Fruit fly (Drosophila melanogaster) Kc167 (cell line): Measurements from ENCODE around the gene sgg.

ENCODE experiments used
- Myc ChIP-seq: fragments of >200 bp; optimal IDR thresholded peaks from 2 replicates; lab custom pipeline; 2017; ENCODE audit warnings: missing external identifiers
- h ChIP-seq: fragments of >200 bp; optimal IDR thresholded peaks from 3 replicates; lab custom pipeline; 2018; ENCODE audit warnings: missing external identifiers
- insv ChIP-seq: fragments of >200 bp; optimal IDR thresholded peaks from 3 replicates; lab custom pipeline; 2018; ENCODE audit warnings: missing external identifiers
- psq ChIP-seq: fragments of >200 bp; optimal IDR thresholded peaks from 2 replicates; lab custom pipeline; 2017; ENCODE audit warnings: missing external identifiers
- ttk ChIP-seq: sonication (Bioruptor generic); optimal IDR thresholded peaks from 2 replicates; lab custom pipeline; 2017; ENCODE audit warnings: missing external identifiers

DNA sequence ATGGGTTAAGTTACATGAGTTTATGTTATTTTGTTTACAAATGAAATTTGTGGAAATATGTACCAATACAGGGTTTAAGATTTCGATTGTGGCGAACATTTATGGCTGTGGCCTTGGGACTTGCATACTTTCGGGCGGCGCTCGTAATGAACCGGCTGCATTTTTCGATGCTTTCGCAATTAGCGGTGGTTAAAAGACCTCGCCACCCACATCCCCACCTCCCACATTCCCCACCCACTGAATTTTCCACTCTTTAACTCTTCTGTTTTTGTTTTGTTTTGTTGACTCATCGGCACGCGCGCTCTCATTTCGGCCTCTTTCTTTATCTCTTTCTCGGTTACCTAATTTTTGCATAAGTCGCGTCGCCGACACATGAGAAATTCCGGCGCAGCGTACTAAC is 11.8 kb downstream of the sgg start:
- TF ChIP-seq insv (lab: Kevin White, UChicago) (no peak), psq (no peak), ttk (lab: Kevin White, UChicago) (no peak), Myc (lab: Kevin White, UChicago) (no peak), h (no peak)
